Worm (Caenorhabditis elegans) whole organism, L3 larva: ENCODE measurements around the gene srw-113.

Experiments used
- ZK546.5 ChIP-seq: sonication (generic microtip); optimal IDR thresholded peaks from 2 replicates; lab custom pipeline; 2017; ENCODE audit warnings: missing biosample characterization, missing genetic modification characterization
- aly-2 ChIP-seq: fragments of 150-350 bp; optimal IDR thresholded peaks from 2 replicates; lab custom pipeline; 2014; ENCODE audit warnings: missing biosample characterization, missing genetic modification characterization

DNA sequence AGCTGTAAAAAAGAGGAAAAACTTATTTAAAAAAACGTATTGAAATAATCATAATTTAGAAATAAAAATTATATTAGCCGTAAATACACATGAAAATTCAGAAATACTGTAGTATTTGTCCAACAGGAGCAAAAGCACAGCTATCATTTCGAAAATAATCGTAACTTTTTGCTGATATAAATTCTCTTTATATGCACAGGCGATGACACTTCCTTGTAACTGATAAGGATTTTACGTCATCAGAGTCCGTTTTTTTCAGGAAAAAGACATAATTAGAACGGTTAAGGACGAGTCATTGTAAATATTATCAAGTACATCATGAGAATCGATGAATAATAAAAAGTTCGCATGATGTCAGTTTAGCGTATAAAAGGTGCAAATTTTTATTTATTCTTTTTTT lies 9.5 kb upstream of the srw-113 start:
- no peak for TF ChIP-seq aly-2 (tag; lab: Kevin White, UChicago)
- TF ChIP-seq ZK546.5 (tag; lab: Kevin White, UChicago): no peak
